Fruit fly (Drosophila melanogaster) whole organism, wandering third instar larva: Measurements from ENCODE around the gene CG8461.

Source experiments
- CG9705 ChIP-seq: fragments of 200-800 bp; sonication (Bioruptor generic); optimal IDR thresholded peaks from 2 replicates; lab custom pipeline; 2018; ENCODE audit warnings: missing biosample characterization, mild to moderate bottlenecking, missing genetic modification characterization
- Hnf4 ChIP-seq: fragments of 200-800 bp; sonication (Bioruptor generic); optimal IDR thresholded peaks from 2 replicates; lab custom pipeline; 2016; ENCODE audit warnings: missing biosample characterization, mild to moderate bottlenecking, missing genetic modification characterization
- Jra ChIP-seq: sonication (Bioruptor generic); optimal IDR thresholded peaks from 2 replicates; lab custom pipeline; 2016; ENCODE audit warnings: missing biosample characterization, missing genetic modification characterization
- Vsx2 ChIP-seq: fragments of 200-300, 225-300 bp; sonication (Bioruptor generic); optimal IDR thresholded peaks from 2 replicates; lab custom pipeline; 2018; ENCODE audit warnings: missing biosample characterization, missing genetic modification characterization; ENCODE audit not compliant: partially characterized antibody
- dl ChIP-seq, 2 experiments: fragments of 175-275, 200-275 bp in 1 of 2; fragments of 200-275 bp in 1 of 2; sonication (Bioruptor generic); optimal IDR thresholded peaks; lab custom pipeline; 2018; ENCODE audit warnings: mild to moderate bottlenecking in 2 of 2, missing biosample characterization in 2 of 2, missing genetic modification characterization in 2 of 2, moderate library complexity in 2 of 2; ENCODE audit not compliant: partially characterized antibody in 2 of 2, insufficient read depth in 1 of 2
- lola ChIP-seq: fragments of >200 bp; optimal IDR thresholded peaks from 2 replicates; lab custom pipeline; 2017; ENCODE audit warnings: missing biosample characterization, missing genetic modification characterization
- pan ChIP-seq: fragments of >200 bp; optimal IDR thresholded peaks from 2 replicates; lab custom pipeline; 2017
- psq ChIP-seq: fragments of 200-800 bp; sonication (Bioruptor generic); optimal IDR thresholded peaks from 3 replicates; lab custom pipeline; 2017; ENCODE audit warnings: missing biosample characterization, mild to moderate bottlenecking, missing genetic modification characterization, moderate library complexity
- usp ChIP-seq: fragments of >200 bp; optimal IDR thresholded peaks from 2 replicates; lab custom pipeline; 2017; ENCODE audit warnings: missing biosample characterization, missing genetic modification characterization

dm6 chr3R:14468652-14469289 lies 44.7 kb downstream of the CG8461 start:
- TF ChIP-seq CG9705 (GFP tag; lab: Kevin White, UChicago) (no peak), usp (no peak), dl (GFP tag; optimal IDR thresholded peaks at IDR 0.05; lab: Kevin White, UChicago; ENCODE audit: insufficient read depth in 1 of 2, partially characterized antibody in 2 of 2) (no peak), Jra (GFP tag; lab: Kevin White, UChicago) (no peak), pan (no peak), psq (GFP tag; lab: Kevin White, UChicago) (no peak), Hnf4 (GFP tag; lab: Kevin White, UChicago) (no peak), Vsx2 (GFP tag; lab: Kevin White, UChicago) (no peak), lola (GFP tag; lab: Kevin White, UChicago) (no peak)
